Worm (Caenorhabditis elegans) whole organism, midembryonic: ENCODE results near the gene F47B8.8.
"Not testable (repeated sequence)": the region's sequence is repeated elsewhere in the genome, so short reads cannot be mapped to it uniquely, and the experiment has no call there.

Experiments used
- T22C8.4 ChIP-seq: fragments of 200-800 bp; sonication (Bioruptor generic); IDR thresholded peaks from 2 replicates; pipeline ENCODE4 v1.3.6; 2022; ENCODE audit warnings: missing genetic modification characterization, missing compliant biosample characterization
- cog-1 ChIP-seq: sonication (generic microtip); optimal IDR thresholded peaks from 2 replicates; lab custom pipeline; 2016; ENCODE audit warnings: missing genetic modification characterization, missing compliant biosample characterization
- flt-1 ChIP-seq: fragments of 200-800 bp; sonication (Bioruptor generic); IDR thresholded peaks from 2 replicates; pipeline ENCODE4 v1.3.6; 2022; ENCODE audit warnings: missing genetic modification characterization, missing compliant biosample characterization
- klf-2 ChIP-seq: fragments of 200-800 bp; sonication (Bioruptor generic); conservative IDR thresholded peaks from 2 replicates; pipeline ENCODE4 v1.3.6; 2022; ENCODE audit warnings: missing genetic modification reagents, missing genetic modification characterization, missing compliant biosample characterization
- med-1 ChIP-seq: sonication (generic microtip); optimal IDR thresholded peaks from 2 replicates; lab custom pipeline; 2017; ENCODE audit warnings: missing genetic modification characterization, mild to moderate bottlenecking, missing compliant biosample characterization, antibody characterized with exemption, missing genetic modification reagents; ENCODE audit not compliant: insufficient read depth
- ref-1 ChIP-seq: fragments of 200-800 bp; sonication (Bioruptor generic); conservative IDR thresholded peaks from 2 replicates; pipeline ENCODE4 v1.3.6; 2022; ENCODE audit warnings: missing genetic modification reagents, missing genetic modification characterization, missing compliant biosample characterization
- tab-1 ChIP-seq: fragments of 200-800 bp; sonication (Bioruptor generic); IDR thresholded peaks from 2 replicates; pipeline ENCODE4 v1.3.6; 2022; ENCODE audit warnings: missing genetic modification characterization, missing compliant biosample characterization
- ztf-23 ChIP-seq: fragments of 200-800 bp; sonication (Bioruptor generic); IDR thresholded peaks from 2 replicates; pipeline ENCODE4 v1.3.6; 2022; ENCODE audit warnings: missing genetic modification reagents, missing genetic modification characterization, missing compliant biosample characterization
- ztf-29 ChIP-seq: fragments of 200-800 bp; sonication (Bioruptor generic); IDR thresholded peaks from 2 replicates; pipeline ENCODE4 v1.3.6; 2022; ENCODE audit warnings: missing genetic modification reagents, missing genetic modification characterization, missing compliant biosample characterization

Gene F47B8.8

DNA sequence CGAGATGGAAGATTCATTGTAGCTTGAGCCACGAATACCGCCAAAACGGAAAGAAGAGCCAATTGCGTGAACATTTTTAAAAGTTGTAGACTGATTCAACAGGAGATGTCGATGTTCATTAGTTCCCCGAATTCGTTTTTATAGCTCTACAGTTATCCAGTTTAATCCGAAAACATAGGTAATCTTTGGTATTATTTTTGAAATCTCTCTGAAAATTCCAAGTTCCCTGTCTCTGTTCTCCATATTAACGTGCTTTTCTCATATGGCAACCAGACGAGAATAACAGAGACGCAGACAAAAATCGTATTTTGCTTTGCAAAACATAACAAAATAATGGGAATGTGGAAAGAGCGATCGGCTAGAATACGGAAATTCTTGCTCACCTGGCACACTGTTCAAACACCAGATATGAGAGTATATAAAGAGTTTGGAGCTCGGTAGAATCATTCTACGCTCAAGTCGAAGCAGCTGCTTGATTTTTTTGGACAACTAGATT lies 31.9 kb upstream of the F47B8.8 start, which contains the start of the genes spig-3 and F14D7.12:
Gene spig-3 (minus strand): TSS at position 101 of the 496 bp plus-strand sequence.
Gene F14D7.12 (plus strand): TSS at position 446 of the 496 bp plus-strand sequence.
- TF ChIP-seq med-1 (GFP tag; lab: Kevin White, UChicago) (no peak), klf-2 (GFP tag; lab: Robert Waterston, UW) (no peak), cog-1 (tag; lab: Kevin White, UChicago) (no peak), ztf-29 (no peak), ztf-23 (GFP tag; lab: Robert Waterston, UW) (no peak), ref-1 (GFP tag; lab: Robert Waterston, UW) (no peak), tab-1 (no peak), T22C8.4 (GFP tag; lab: Robert Waterston, UW) (no peak), flt-1 (GFP tag; lab: Robert Waterston, UW) (no peak)

- TF ChIP-seq flt-1 (GFP tag; lab: Robert Waterston, UW) (no peak), T22C8.4 (GFP tag; lab: Robert Waterston, UW) (no peak), tab-1 (no peak), ref-1 (GFP tag; lab: Robert Waterston, UW) (no peak), ztf-23 (GFP tag; lab: Robert Waterston, UW) (no peak), ztf-29 (no peak), klf-2 (GFP tag; lab: Robert Waterston, UW) (no peak)
Observed at ce11 chrV:14301076-14301475, 30.5 kb upstream of the F47B8.8 start, which contains the start of gene F14D7.6. TSS of gene F14D7.6 (plus strand) at chrV:14301413.

ce11 chrV:14306771-14307170 lies 24.8 kb upstream of the F47B8.8 start, which contains the start of gene spig-4:
TSS of gene spig-4 (minus strand) at chrV:14306871.
- not testable (repeated sequence) for TF ChIP-seq tab-1; T22C8.4 (GFP tag; lab: Robert Waterston, UW); ztf-29

- TF ChIP-seq klf-2 (GFP tag; lab: Robert Waterston, UW); T22C8.4 (GFP tag; lab: Robert Waterston, UW); cog-1 (tag; lab: Kevin White, UChicago): not testable (repeated sequence)
Observed at ce11 chrV:14308164-14308563, 23.4 kb upstream of the F47B8.8 start, which contains the start of gene spig-5. TSS of gene spig-5 (plus strand) at chrV:14308464.

DNA sequence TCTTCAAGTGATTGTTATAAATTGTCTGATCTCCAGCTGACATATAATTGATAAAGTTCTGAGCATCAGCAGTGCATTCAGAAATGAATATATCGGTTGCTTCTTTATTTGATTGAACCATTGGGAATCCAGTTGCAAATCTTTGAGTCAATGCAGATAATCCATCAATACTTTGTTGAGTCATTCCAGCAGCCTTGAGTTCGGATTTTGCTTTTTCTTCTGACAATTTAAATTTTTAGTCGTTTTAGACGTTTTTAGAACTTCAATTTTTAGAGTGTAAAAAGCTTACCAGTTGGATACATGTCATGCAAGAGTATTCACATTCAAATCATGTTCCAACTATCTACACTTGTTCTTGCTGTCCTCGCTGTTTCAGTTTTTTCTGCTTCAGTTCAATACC lies 21.9 kb upstream of the F47B8.8 start, which contains the start of gene F14D7.14:
Gene F14D7.14 (plus strand): TSS at position 301 of the 400 bp plus-strand sequence.
- not testable (repeated sequence) for TF ChIP-seq ref-1 (GFP tag; lab: Robert Waterston, UW); flt-1 (GFP tag; lab: Robert Waterston, UW); tab-1

DNA sequence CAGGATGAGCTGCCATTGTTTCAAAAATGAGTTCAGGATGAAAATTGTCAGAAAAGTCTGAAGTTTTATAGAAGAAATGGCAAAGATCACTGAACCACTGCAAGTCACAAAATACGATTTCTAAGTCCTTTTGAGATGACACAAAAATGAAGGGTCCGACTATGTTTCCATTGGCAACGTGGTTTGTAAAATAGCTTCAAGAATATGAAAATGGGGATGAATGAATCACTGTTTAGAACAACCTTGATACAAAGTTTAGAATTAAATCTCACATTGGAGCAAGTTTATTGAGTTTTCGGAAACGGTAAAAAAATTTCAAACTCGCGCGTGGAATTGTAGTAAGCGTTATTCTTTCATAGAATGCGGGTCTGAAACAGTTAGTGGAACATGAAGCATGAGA lies 20.4 kb upstream of the F47B8.8 start, which contains the start of gene ddn-3:
Gene ddn-3 (minus strand): TSS at position 101 of the 400 bp plus-strand sequence.
- no peak for TF ChIP-seq ztf-29

DNA sequence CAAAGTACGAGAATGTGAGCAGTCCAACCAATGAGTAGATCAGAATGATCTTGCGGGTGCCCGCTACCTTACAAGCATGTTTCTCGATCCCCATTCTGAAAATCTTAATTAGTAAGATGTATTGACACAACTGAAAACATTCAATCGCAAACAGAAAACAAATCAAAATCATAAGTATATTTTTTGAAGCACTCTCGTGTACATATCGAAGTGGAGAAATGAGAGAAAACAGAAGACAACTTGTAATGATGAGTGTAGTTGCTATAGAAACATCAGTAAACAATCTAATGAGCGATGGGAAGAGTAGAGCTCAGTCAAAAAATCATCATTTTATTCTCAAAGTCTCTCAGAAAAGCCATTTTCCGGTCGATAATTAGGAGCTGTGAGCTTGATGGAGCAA lies 18.8 kb upstream of the F47B8.8 start, which contains the start of gene F14D7.8:
Gene F14D7.8 (minus strand): TSS at position 101 of the 400 bp plus-strand sequence.
- TF ChIP-seq cog-1 (tag; lab: Kevin White, UChicago): no peak
- TF ChIP-seq T22C8.4 (GFP tag; lab: Robert Waterston, UW): no peak
- TF ChIP-seq med-1 (GFP tag; lab: Kevin White, UChicago): no peak
- TF ChIP-seq klf-2 (GFP tag; lab: Robert Waterston, UW): no peak
- no peak for TF ChIP-seq ztf-29
- TF ChIP-seq tab-1: no peak
- TF ChIP-seq flt-1 (GFP tag; lab: Robert Waterston, UW): no peak

DNA sequence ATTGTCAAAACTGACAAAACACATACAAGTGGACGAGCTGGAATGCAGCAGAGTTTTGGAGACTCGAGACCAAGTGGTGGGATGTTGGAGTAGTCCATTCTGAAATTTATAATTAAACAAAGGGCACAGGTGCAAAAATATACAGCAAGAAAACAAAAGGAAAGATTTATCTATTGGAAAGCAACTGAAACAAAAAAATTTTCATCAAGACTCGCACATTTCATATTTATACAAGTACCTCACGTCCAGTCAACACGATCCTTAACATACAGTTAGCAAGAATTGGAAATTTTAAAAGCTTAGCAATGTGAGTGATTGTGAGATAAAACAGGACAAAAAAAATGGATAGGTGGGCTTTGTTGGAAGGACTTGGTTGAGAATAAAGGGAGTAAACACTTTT lies 17.3 kb upstream of the F47B8.8 start, which contains the start of gene F47B8.1:
Gene F47B8.1 (minus strand): TSS at position 101 of the 400 bp plus-strand sequence.
- no peak for TF ChIP-seq T22C8.4 (GFP tag; lab: Robert Waterston, UW)
- TF ChIP-seq flt-1 (GFP tag; lab: Robert Waterston, UW): no peak
- TF ChIP-seq klf-2 (GFP tag; lab: Robert Waterston, UW): no peak
- no peak for TF ChIP-seq ztf-29
- no peak for TF ChIP-seq ztf-23 (GFP tag; lab: Robert Waterston, UW)
- TF ChIP-seq cog-1 (tag; lab: Kevin White, UChicago): no peak
- TF ChIP-seq ref-1 (GFP tag; lab: Robert Waterston, UW): no peak
- no peak for TF ChIP-seq med-1 (GFP tag; lab: Kevin White, UChicago)
- TF ChIP-seq tab-1: no peak

ce11 chrV:14316525-14316924 lies 15.0 kb upstream of the F47B8.8 start, which contains the start of gene F47B8.2:
TSS of gene F47B8.2 (minus strand) at chrV:14316625.
- no peak for TF ChIP-seq tab-1
- TF ChIP-seq med-1 (GFP tag; lab: Kevin White, UChicago): no peak
- TF ChIP-seq ztf-23 (GFP tag; lab: Robert Waterston, UW): no peak

DNA sequence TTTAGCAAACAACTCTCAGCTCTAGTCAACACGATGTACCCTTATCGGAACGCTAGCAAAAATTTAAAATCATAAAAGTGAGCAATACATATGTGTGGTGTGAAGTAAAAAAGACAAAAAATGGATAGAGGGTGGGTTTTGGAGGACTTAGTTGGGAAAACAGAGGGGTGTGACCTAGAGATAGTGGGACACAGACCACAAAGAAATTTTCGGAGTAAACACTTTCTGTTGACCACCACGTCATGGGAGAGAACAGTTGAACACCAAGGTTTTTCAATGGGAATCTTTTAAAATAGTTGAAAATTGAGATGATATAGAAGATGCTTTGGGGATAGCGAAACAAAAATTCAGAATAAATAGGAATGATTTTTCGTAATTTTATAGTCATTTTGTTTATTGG lies 14.3 kb upstream of the F47B8.8 start:
- no peak for TF ChIP-seq tab-1
- no peak for TF ChIP-seq cog-1 (tag; lab: Kevin White, UChicago)
- TF ChIP-seq ztf-23 (GFP tag; lab: Robert Waterston, UW): no peak
- no peak for TF ChIP-seq T22C8.4 (GFP tag; lab: Robert Waterston, UW)

ce11 chrV:14317621-14318020 lies 13.9 kb upstream of the F47B8.8 start:
- TF ChIP-seq ztf-23 (GFP tag; lab: Robert Waterston, UW) (no peak), flt-1 (GFP tag; lab: Robert Waterston, UW) (no peak), cog-1 (tag; lab: Kevin White, UChicago) (no peak), tab-1 (no peak), med-1 (GFP tag; lab: Kevin White, UChicago) (no peak), ref-1 (GFP tag; lab: Robert Waterston, UW) (no peak), ztf-29 (no peak), T22C8.4 (GFP tag; lab: Robert Waterston, UW) (no peak), klf-2 (GFP tag; lab: Robert Waterston, UW) (no peak)
